Worm (Caenorhabditis elegans): ENCODE measurements around the gene cgr-1.

DNA sequence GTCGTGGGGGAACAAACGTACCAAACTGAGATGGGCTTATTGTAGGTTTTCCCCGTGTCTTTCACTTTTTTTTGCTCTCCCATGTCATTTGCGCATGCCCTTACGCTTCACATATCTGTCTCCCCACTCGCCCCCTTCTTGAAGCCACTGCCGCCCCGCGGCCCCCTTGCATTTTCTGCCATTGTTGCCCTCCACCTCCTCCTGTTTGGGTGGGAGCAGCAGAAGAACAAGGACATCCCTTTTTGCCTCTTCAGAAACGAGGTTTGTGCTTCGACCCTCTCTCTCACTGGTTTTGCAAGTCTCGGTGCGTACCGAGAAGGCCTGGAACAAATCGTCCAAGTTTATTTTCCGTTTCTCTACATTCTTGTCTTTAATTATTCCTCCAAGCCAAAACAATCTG lies 46.1 kb downstream of the cgr-1 start:
- TF ChIP-seq klf-2 (GFP tag; conservative IDR thresholded peaks at IDR 0.05) (no peak), ztf-29 (GFP tag; IDR thresholded peaks at IDR 0.05) (no peak), flt-1 (GFP tag; IDR thresholded peaks at IDR 0.05) (no peak), cog-1 (tag; optimal IDR thresholded peaks at IDR 0.05) (no peak), tab-1 (GFP tag; IDR thresholded peaks at IDR 0.05) (no peak), T22C8.4 (GFP tag; IDR thresholded peaks at IDR 0.05) (no peak), med-1 (GFP tag; optimal IDR thresholded peaks at IDR 0.05; ENCODE audit: insufficient read depth) (no peak), ztf-23 (GFP tag; IDR thresholded peaks at IDR 0.05) (no peak)

Measured in whole organism, midembryonic.